Worm (Caenorhabditis elegans) whole organism, L1 larva: ENCODE results near the gene rpy-1.

Experiments
- C34B4.2 ChIP-seq: sonication (generic microtip); optimal IDR thresholded peaks from 2 replicates; lab custom pipeline; 2017; ENCODE audit warnings: mild to moderate bottlenecking, missing genetic modification characterization, missing compliant biosample characterization
- alr-1 ChIP-seq: fragments of 200-800 bp; sonication (Bioruptor generic); optimal IDR thresholded peaks from 2 replicates; lab custom pipeline; 2018; ENCODE audit warnings: borderline replicate concordance, mild to moderate bottlenecking, missing genetic modification characterization, missing compliant biosample characterization
- aly-2 ChIP-seq: fragments of 150-350 bp; optimal IDR thresholded peaks from 2 replicates; lab custom pipeline; 2014; ENCODE audit warnings: missing biosample characterization, missing genetic modification characterization
- ceh-8 ChIP-seq: fragments of 200-800 bp; sonication (Bioruptor generic); optimal IDR thresholded peaks from 2 replicates; lab custom pipeline; 2018; ENCODE audit warnings: mild to moderate bottlenecking, missing genetic modification characterization, moderate library complexity, missing compliant biosample characterization
- ces-1 ChIP-seq: fragments of 150-350 bp; optimal IDR thresholded peaks from 2 replicates; lab custom pipeline; 2014; ENCODE audit warnings: missing biosample characterization, missing genetic modification reagents, missing genetic modification characterization
- dsc-1 ChIP-seq: sonication (generic microtip); optimal IDR thresholded peaks from 2 replicates; lab custom pipeline; 2016; ENCODE audit warnings: mild to moderate bottlenecking, missing genetic modification characterization, missing compliant biosample characterization
- efl-1 ChIP-seq, 4 experiments: fragments of 150-350 bp; optimal IDR thresholded peaks in 3 of 4; peaks in 1 of 4; 1 replicate in 1 of 4; 2 replicates in 3 of 4; lab custom pipeline; 2014; ENCODE audit warnings: missing biosample characterization in 2 of 4, missing genetic modification characterization in 2 of 4, missing genetic modification reagents in 2 of 4
- egl-27 ChIP-seq, 2 experiments: fragments of 150-350 bp in 1 of 2; sonication (generic microtip); optimal IDR thresholded peaks; 3 replicates each; lab custom pipeline; 2017 to 2018; ENCODE audit warnings: missing biosample characterization in 2 of 2, missing genetic modification characterization in 2 of 2, missing genetic modification reagents in 2 of 2
- elt-2 ChIP-seq: sonication (generic microtip); optimal IDR thresholded peaks from 2 replicates; lab custom pipeline; 2016; ENCODE audit warnings: missing genetic modification characterization, mild to moderate bottlenecking, inconsistent platforms, missing compliant biosample characterization, missing genetic modification reagents
- elt-3 ChIP-seq, 6 experiments: fragments of 150-350 bp in 1 of 6; sonication (generic microtip); optimal IDR thresholded peaks; 2 replicates each; lab custom pipeline; 2017 to 2018; ENCODE audit warnings: missing biosample characterization in 6 of 6, missing genetic modification characterization in 6 of 6, inconsistent platforms in 1 of 6
- fkh-10 ChIP-seq: sonication (generic microtip); optimal IDR thresholded peaks from 2 replicates; lab custom pipeline; 2017; ENCODE audit warnings: missing biosample characterization, missing genetic modification reagents, missing genetic modification characterization
- fos-1 ChIP-seq: fragments of 150-350 bp; optimal IDR thresholded peaks from 2 replicates; lab custom pipeline; 2014; ENCODE audit warnings: missing biosample characterization, missing genetic modification characterization
- hpl-2 ChIP-seq: fragments of 150-350 bp; optimal IDR thresholded peaks from 2 replicates; lab custom pipeline; 2014; ENCODE audit warnings: missing biosample characterization, missing genetic modification reagents, missing genetic modification characterization
- lin-14 ChIP-seq: fragments of 200-800 bp; sonication (Bioruptor generic); optimal IDR thresholded peaks from 2 replicates; lab custom pipeline; 2018; ENCODE audit warnings: mild to moderate bottlenecking, missing genetic modification characterization, moderate library complexity, missing compliant biosample characterization
- lin-35 ChIP-seq, 2 experiments: fragments of 150-350 bp; optimal IDR thresholded peaks; 2 replicates each; lab custom pipeline; 2014; ENCODE audit warnings: missing biosample characterization in 2 of 2, missing genetic modification characterization in 2 of 2, missing genetic modification reagents in 2 of 2
- lin-39 ChIP-seq: fragments of 150-350 bp; optimal IDR thresholded peaks from 2 replicates; lab custom pipeline; 2014; ENCODE audit warnings: missing biosample characterization, missing genetic modification reagents, missing genetic modification characterization
- lir-3 ChIP-seq: sonication (generic microtip); optimal IDR thresholded peaks from 2 replicates; lab custom pipeline; 2016; ENCODE audit warnings: mild to moderate bottlenecking, missing genetic modification characterization, moderate library complexity, missing compliant biosample characterization; ENCODE audit not compliant: poor library complexity
- mab-9 ChIP-seq: fragments of 200-800 bp; sonication (Bioruptor generic); IDR thresholded peaks from 2 replicates; pipeline ENCODE4 v1.3.6; 2022; ENCODE audit warnings: missing genetic modification reagents, missing genetic modification characterization, missing compliant biosample characterization
- mdl-1 ChIP-seq, 2 experiments: fragments of 150-350 bp; optimal IDR thresholded peaks; 2 replicates each; lab custom pipeline; 2014 to 2017; ENCODE audit warnings: missing biosample characterization in 2 of 2, missing genetic modification characterization in 2 of 2, inconsistent platforms in 1 of 2
- mef-2 ChIP-seq: fragments of 150-350 bp; optimal IDR thresholded peaks from 2 replicates; lab custom pipeline; 2014; ENCODE audit warnings: missing biosample characterization, missing genetic modification characterization
- nhr-11 ChIP-seq: fragments of 150-350 bp; optimal IDR thresholded peaks from 2 replicates; lab custom pipeline; 2014; ENCODE audit warnings: missing biosample characterization, missing genetic modification characterization
- nhr-12 ChIP-seq: sonication (generic microtip); optimal IDR thresholded peaks from 2 replicates; lab custom pipeline; 2017; ENCODE audit warnings: missing biosample characterization, missing genetic modification characterization
- nhr-20 ChIP-seq: sonication (generic microtip); optimal IDR thresholded peaks from 2 replicates; lab custom pipeline; 2016; ENCODE audit warnings: mild to moderate bottlenecking, missing genetic modification characterization, missing compliant biosample characterization
- nhr-28 ChIP-seq: fragments of 150-350 bp; optimal IDR thresholded peaks from 2 replicates; lab custom pipeline; 2014; ENCODE audit warnings: missing biosample characterization, missing genetic modification characterization
- nhr-47 ChIP-seq: sonication (generic microtip); optimal IDR thresholded peaks from 2 replicates; lab custom pipeline; 2016; ENCODE audit warnings: mild to moderate bottlenecking, missing genetic modification characterization, moderate library complexity, missing compliant biosample characterization
- nhr-71 ChIP-seq: sonication (generic microtip); optimal IDR thresholded peaks from 2 replicates; lab custom pipeline; 2016; ENCODE audit warnings: mild to moderate bottlenecking, missing genetic modification characterization, moderate library complexity, missing compliant biosample characterization
- nhr-76 ChIP-seq: sonication (generic microtip); optimal IDR thresholded peaks from 2 replicates; lab custom pipeline; 2017; ENCODE audit warnings: missing biosample characterization, missing genetic modification characterization
- nhr-84 ChIP-seq: sonication (generic microtip); optimal IDR thresholded peaks from 2 replicates; lab custom pipeline; 2017; ENCODE audit warnings: missing biosample characterization, missing genetic modification characterization
- pqm-1 ChIP-seq: sonication (generic microtip); optimal IDR thresholded peaks from 3 replicates; lab custom pipeline; 2017; ENCODE audit warnings: missing biosample characterization, missing genetic modification characterization
- rnt-1 ChIP-seq: sonication (generic microtip); optimal IDR thresholded peaks from 2 replicates; lab custom pipeline; 2016; ENCODE audit warnings: mild to moderate bottlenecking, missing genetic modification characterization, moderate library complexity, missing compliant biosample characterization
- snu-23 ChIP-seq: sonication (generic microtip); optimal IDR thresholded peaks from 2 replicates; lab custom pipeline; 2016; ENCODE audit warnings: missing genetic modification characterization, missing compliant biosample characterization
- sox-4 ChIP-seq: sonication (generic microtip); optimal IDR thresholded peaks from 2 replicates; lab custom pipeline; 2016; ENCODE audit warnings: missing genetic modification characterization, missing compliant biosample characterization
- sptf-1 ChIP-seq: fragments of 150-350 bp; optimal IDR thresholded peaks from 2 replicates; lab custom pipeline; 2014; ENCODE audit warnings: missing biosample characterization, missing genetic modification characterization
- tbx-2 ChIP-seq: sonication (generic microtip); optimal IDR thresholded peaks from 2 replicates; lab custom pipeline; 2016; ENCODE audit warnings: missing genetic modification characterization, missing compliant biosample characterization
- unc-62 ChIP-seq: fragments of 150-350 bp; optimal IDR thresholded peaks from 2 replicates; lab custom pipeline; 2014; ENCODE audit warnings: missing biosample characterization, missing genetic modification reagents, missing genetic modification characterization
- unc-98 ChIP-seq: fragments of 200-800 bp; sonication (Bioruptor generic); IDR thresholded peaks from 2 replicates; pipeline ENCODE4 v1.3.6; 2022; ENCODE audit warnings: missing genetic modification characterization, missing compliant biosample characterization
- ztf-4 ChIP-seq: fragments of 150-350 bp; optimal IDR thresholded peaks from 2 replicates; lab custom pipeline; 2014; ENCODE audit warnings: missing biosample characterization, missing genetic modification characterization

The rpy-1 gene

ce11 chrII:6707496-6708260 is 2.2 kb upstream of the rpy-1 start (continued):
- TF ChIP-seq efl-1 (optimal IDR thresholded peaks at IDR 0.05; lab: Kevin White, UChicago) (peak in 1 of 2 experiments; percentile 11), efl-1 (GFP tag; optimal IDR thresholded peaks at IDR 0.05 in 1 of 2; lab: Kevin White, UChicago) (peak in 1 of 2 experiments; percentile 59), fkh-10 (GFP tag; lab: Kevin White, UChicago) (no peak), alr-1 (no peak), hpl-2 (GFP tag; lab: Kevin White, UChicago) (no peak)

ce11 chrII:6706552-6707091 is 1.2 kb upstream of the rpy-1 start:
- TF ChIP-seq egl-27 (tag; optimal IDR thresholded peaks at IDR 0.05; lab: Kevin White, UChicago) (no peak), pqm-1 (tag; lab: Kevin White, UChicago) (no peak), lin-39 (tag; lab: Kevin White, UChicago) (no peak), alr-1 (no peak), ceh-8 (GFP tag; lab: Kevin White, UChicago) (no peak), sox-4 (tag; lab: Kevin White, UChicago) (no peak), lin-14 (GFP tag; lab: Kevin White, UChicago) (peak; percentile 64), unc-98 (GFP tag; lab: Robert Waterston, UW) (no peak), tbx-2 (peak; percentile 21), lir-3 (tag; lab: Kevin White, UChicago) (no peak), nhr-11 (no peak), fkh-10 (GFP tag; lab: Kevin White, UChicago) (peak; percentile 39), ztf-4 (tag; lab: Kevin White, UChicago) (no peak), nhr-71 (no peak)

DNA sequence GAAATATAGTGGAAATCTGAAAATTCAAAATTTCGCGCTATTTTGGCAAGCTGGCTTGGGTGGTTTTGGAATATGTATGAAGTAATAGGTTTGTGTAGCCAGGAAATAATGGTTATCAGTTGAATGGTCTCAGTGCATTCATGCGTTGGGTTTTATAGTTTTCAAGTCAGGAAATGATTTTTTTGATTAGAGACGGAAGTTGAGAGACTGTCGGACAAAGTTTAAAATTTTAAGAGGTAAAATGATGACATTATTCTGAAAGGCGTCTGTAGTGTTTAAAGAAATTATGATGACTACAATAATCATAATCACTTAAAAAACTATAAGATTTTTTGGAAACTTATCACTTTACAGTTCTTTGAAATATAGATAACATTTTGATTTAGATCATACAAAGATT is 3.9 kb downstream of the rpy-1 start, which contains the start of gene C18H9.6:
TSS of gene C18H9.6 (minus strand) at position 129 of the 400 bp plus-strand sequence.
- TF ChIP-seq aly-2 (tag; lab: Kevin White, UChicago) (no peak), lin-35 (GFP tag; optimal IDR thresholded peaks at IDR 0.05; lab: Kevin White, UChicago) (no peak), nhr-11 (no peak), mef-2 (tag; lab: Kevin White, UChicago) (no peak), elt-2 (tag; lab: Kevin White, UChicago) (peak; percentile 86), ceh-8 (GFP tag; lab: Kevin White, UChicago) (no peak), nhr-12 (tag; lab: Kevin White, UChicago) (no peak)

DNA sequence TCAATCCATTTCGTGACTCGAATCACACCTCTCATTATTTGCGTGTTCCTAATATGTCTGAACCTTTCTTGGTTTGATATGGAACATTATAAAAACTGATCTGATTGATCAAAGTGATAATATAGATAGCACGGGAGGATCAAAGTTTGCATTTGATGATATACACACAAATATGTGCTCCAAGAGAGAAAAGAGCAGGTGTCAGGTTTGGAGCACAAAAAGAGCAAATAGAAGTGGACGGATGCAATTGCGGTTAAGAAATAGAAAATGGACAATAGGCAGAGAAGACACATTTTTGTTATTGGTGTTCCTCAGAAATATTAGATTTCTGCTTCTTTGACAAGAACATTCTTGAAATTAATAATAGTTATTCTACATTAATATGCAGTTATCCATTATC is 6.7 kb downstream of the rpy-1 start, which contains the start of gene C18H9.1:
TSS of gene C18H9.1 (plus strand) at position 301 of the 400 bp plus-strand sequence.
- TF ChIP-seq nhr-11 (no peak), nhr-47 (tag; lab: Kevin White, UChicago) (no peak), C34B4.2 (tag; lab: Kevin White, UChicago) (no peak), elt-3 (tag; optimal IDR thresholded peaks at IDR 0.05; lab: Kevin White, UChicago) (no peak), nhr-76 (tag; lab: Kevin White, UChicago) (no peak), ces-1 (GFP tag; lab: Kevin White, UChicago) (no peak), mef-2 (tag; lab: Kevin White, UChicago) (no peak), mdl-1 (tag; optimal IDR thresholded peaks at IDR 0.05; lab: Kevin White, UChicago) (no peak), sox-4 (tag; lab: Kevin White, UChicago) (no peak), dsc-1 (tag; lab: Kevin White, UChicago) (no peak), snu-23 (GFP tag; lab: Kevin White, UChicago) (no peak)

ce11 chrII:6695388-6695787 is 10.1 kb downstream of the rpy-1 start, which contains the start of gene C18H9.5:
Gene C18H9.5 (minus strand): TSS chrII:6695566.
- TF ChIP-seq nhr-71 (no peak), fkh-10 (GFP tag; lab: Kevin White, UChicago) (no peak), nhr-20 (peak; percentile 5), mdl-1 (tag; optimal IDR thresholded peaks at IDR 0.05; lab: Kevin White, UChicago) (no peak), lir-3 (tag; lab: Kevin White, UChicago) (no peak), mab-9 (no peak), elt-3 (tag; optimal IDR thresholded peaks at IDR 0.05; lab: Kevin White, UChicago) (peak in 1 of 6 experiments; percentile 7), sptf-1 (tag; lab: Kevin White, UChicago) (no peak), fos-1 (tag; lab: Kevin White, UChicago) (no peak), aly-2 (tag; lab: Kevin White, UChicago) (no peak), unc-62 (GFP tag; lab: Kevin White, UChicago) (no peak), dsc-1 (tag; lab: Kevin White, UChicago) (no peak), rnt-1 (tag; lab: Kevin White, UChicago) (no peak), nhr-84 (tag; lab: Kevin White, UChicago) (no peak), nhr-28 (tag; lab: Kevin White, UChicago) (no peak), sox-4 (tag; lab: Kevin White, UChicago) (no peak)
